Fruit fly (Drosophila melanogaster): ENCODE data around the gene LKRSDH.

LKRSDH gene

DNA sequence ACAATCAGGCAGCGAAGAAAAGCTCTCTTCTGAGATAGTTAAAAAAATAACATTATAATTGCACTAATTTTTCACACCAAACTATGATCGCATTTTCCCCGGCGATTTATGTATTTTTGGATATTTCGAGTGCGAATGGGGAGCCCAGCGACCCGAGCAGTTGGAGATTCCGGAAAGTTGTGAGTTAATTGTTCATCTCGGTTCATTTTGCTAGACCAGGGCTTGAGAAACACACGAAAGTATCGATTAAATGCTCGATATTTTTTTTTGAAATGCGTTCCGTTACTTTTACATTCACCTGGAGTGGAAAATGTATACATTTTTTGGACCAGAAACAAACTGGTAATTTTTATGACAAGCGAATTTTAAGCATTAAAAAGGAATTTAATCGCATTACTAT is 14.8 kb upstream of the LKRSDH start, which contains the start of gene Cdc14 (continued):
- TF ChIP-seq gsb-n (tag; optimal IDR thresholded peaks at IDR 0.05), result no peak
- no peak for TF ChIP-seq grau (tag; optimal IDR thresholded peaks at IDR 0.05)
- TF ChIP-seq CG9437 (GFP tag; optimal IDR thresholded peaks at IDR 0.05), result no peak
- TF ChIP-seq CG7372 (GFP tag; IDR thresholded peaks at IDR 0.05), result no peak
- TF ChIP-seq CG10543 (GFP tag; optimal IDR thresholded peaks at IDR 0.05), result no peak
- TF ChIP-seq CG10147 (GFP tag; optimal IDR thresholded peaks at IDR 0.05), result no peak
- no peak for TF ChIP-seq mam (GFP tag; optimal IDR thresholded peaks at IDR 0.05)
- TF ChIP-seq Fer1 (GFP tag; optimal IDR thresholded peaks at IDR 0.05), result peak; percentile 4
- no peak for TF ChIP-seq Hand (GFP tag; optimal IDR thresholded peaks at IDR 0.05)
- TF ChIP-seq Abd-B (GFP tag; optimal IDR thresholded peaks at IDR 0.05), result no peak
- TF ChIP-seq lilli (GFP tag; optimal IDR thresholded peaks at IDR 0.05), result no peak
- TF ChIP-seq ranshi (GFP tag; IDR thresholded peaks at IDR 0.05), result no peak
- no peak for TF ChIP-seq Dek (tag; optimal IDR thresholded peaks at IDR 0.05)
- TF ChIP-seq croc (GFP tag; conservative IDR thresholded peaks at IDR 0.05), result no peak
- no peak for TF ChIP-seq Taf1 (GFP tag; IDR thresholded peaks at IDR 0.05)
- no peak for TF ChIP-seq wdn (GFP tag; IDR thresholded peaks at IDR 0.05)
- TF ChIP-seq CG43689 (GFP tag; IDR thresholded peaks at IDR 0.05), result no peak
- no peak for TF ChIP-seq CG13775 (GFP tag; optimal IDR thresholded peaks at IDR 0.05)
- peak; percentile 30 for TF ChIP-seq ERR (GFP tag; optimal IDR thresholded peaks at IDR 0.05)
- peak; percentile 61 for TF ChIP-seq unc-4 (GFP tag; IDR thresholded peaks at IDR 0.05; ENCODE audit: partially characterized antibody)
- no peak for TF ChIP-seq ssp (GFP tag; IDR thresholded peaks at IDR 0.05)
- TF ChIP-seq CG14667 (GFP tag; IDR thresholded peaks at IDR 0.05), result no peak
- no peak for TF ChIP-seq Hmr (GFP tag; optimal IDR thresholded peaks at IDR 0.05)
- TF ChIP-seq lmd (GFP tag; IDR thresholded peaks at IDR 0.05), result no peak
- peak; percentile 14 for TF ChIP-seq D19A (tag; optimal IDR thresholded peaks at IDR 0.05)
- no peak for TF ChIP-seq CG7745 (tag; optimal IDR thresholded peaks at IDR 0.05)
- TF ChIP-seq Vsx1 (GFP tag; optimal IDR thresholded peaks at IDR 0.05), result no peak
- TF ChIP-seq Ptx1 (GFP tag; IDR thresholded peaks at IDR 0.05), result no peak
- TF ChIP-seq Sox100B (GFP tag; optimal IDR thresholded peaks at IDR 0.05), result no peak
- TF ChIP-seq dpn (GFP tag; optimal IDR thresholded peaks at IDR 0.05), result peak in 1 of 2 experiments; percentile 13
- TF ChIP-seq CG3726 (GFP tag; IDR thresholded peaks at IDR 0.05), result no peak
- TF ChIP-seq amos (GFP tag; IDR thresholded peaks at IDR 0.05; ENCODE audit: partially characterized antibody), result peak; percentile 74; the same call in 1 of the 2 replicates
- TF ChIP-seq kah (GFP tag; optimal IDR thresholded peaks at IDR 0.05), result no peak
- TF ChIP-seq dysf (GFP tag; IDR thresholded peaks at IDR 0.05), result no peak
- no peak for TF ChIP-seq sqz (GFP tag; optimal IDR thresholded peaks at IDR 0.05)
- peak; percentile 60 for TF ChIP-seq pzg (GFP tag; optimal IDR thresholded peaks at IDR 0.05)
- TF ChIP-seq CG31388 (GFP tag; optimal IDR thresholded peaks at IDR 0.05), result no peak
- no peak for TF ChIP-seq NC2α (GFP tag; optimal IDR thresholded peaks at IDR 0.05)
- TF ChIP-seq CG15696 (tag; optimal IDR thresholded peaks at IDR 0.05), result no peak
- TF ChIP-seq CG11723 (GFP tag; optimal IDR thresholded peaks at IDR 0.05), result no peak
- TF ChIP-seq hbn (GFP tag; IDR thresholded peaks at IDR 0.05; ENCODE audit: partially characterized antibody), result peak; percentile 66
- TF ChIP-seq CG18599 (GFP tag; optimal IDR thresholded peaks at IDR 0.05), result no peak
- no peak for TF ChIP-seq CG8089 (GFP tag; optimal IDR thresholded peaks at IDR 0.05)
- TF ChIP-seq cas (GFP tag; IDR thresholded peaks at IDR 0.05), result no peak
- TF ChIP-seq CG30403 (GFP tag; optimal IDR thresholded peaks at IDR 0.05), result no peak
- no peak for TF ChIP-seq Blimp-1 (GFP tag; optimal IDR thresholded peaks at IDR 0.05)
- TF ChIP-seq CG11398 (GFP tag; optimal IDR thresholded peaks at IDR 0.05), result no peak
- no peak for TF ChIP-seq CG4820 (GFP tag; optimal IDR thresholded peaks at IDR 0.05)
- TF ChIP-seq sima (GFP tag; optimal IDR thresholded peaks at IDR 0.05), result no peak
- no peak for TF ChIP-seq CG2875 (GFP tag; optimal IDR thresholded peaks at IDR 0.05)
- peak; percentile 53; the same call in 1 of the 3 replicates for TF ChIP-seq zen2 (GFP tag; IDR thresholded peaks at IDR 0.05; ENCODE audit: partially characterized antibody)
